Fruit fly (Drosophila melanogaster) whole organism, embryonic: ENCODE measurements around the gene aop.

Source experiments
- Abd-B ChIP-seq: fragments of 200-800 bp; sonication (Bioruptor generic); optimal IDR thresholded peaks from 2 replicates; lab custom pipeline; 2018; ENCODE audit warnings: missing biosample characterization, mild to moderate bottlenecking, missing genetic modification characterization, moderate library complexity
- Atf3 ChIP-seq: fragments of 200-800 bp; sonication (Bioruptor generic); optimal IDR thresholded peaks from 3 replicates; lab custom pipeline; 2016; ENCODE audit warnings: missing biosample characterization, missing genetic modification characterization
- CG10654 ChIP-seq: fragments of 200-800 bp; sonication (Bioruptor generic); optimal IDR thresholded peaks from 2 replicates; lab custom pipeline; 2016; ENCODE audit warnings: missing biosample characterization, missing genetic modification characterization
- CG11504 ChIP-seq: fragments of 200-800 bp; sonication (Bioruptor generic); optimal IDR thresholded peaks from 3 replicates; lab custom pipeline; 2019; ENCODE audit warnings: missing biosample characterization, mild to moderate bottlenecking, missing genetic modification characterization, moderate library complexity
- CG12236 ChIP-seq: fragments of 200-800 bp; sonication (Bioruptor generic); optimal IDR thresholded peaks from 2 replicates; lab custom pipeline; 2016; ENCODE audit warnings: missing biosample characterization, missing genetic modification characterization
- CG12769 ChIP-seq: fragments of 200-800 bp; sonication (Bioruptor generic); optimal IDR thresholded peaks from 2 replicates; lab custom pipeline; 2019; ENCODE audit warnings: missing biosample characterization, mild to moderate bottlenecking, missing genetic modification characterization, moderate library complexity
- CG13123 ChIP-seq: fragments of 200-800 bp; sonication (Bioruptor generic); optimal IDR thresholded peaks from 2 replicates; lab custom pipeline; 2016; ENCODE audit warnings: missing biosample characterization, missing genetic modification characterization
- CG13296 ChIP-seq: fragments of 200-800 bp; sonication (Bioruptor generic); optimal IDR thresholded peaks from 3 replicates; lab custom pipeline; 2018; ENCODE audit warnings: missing biosample characterization, mild to moderate bottlenecking, missing genetic modification characterization
- CG15601 ChIP-seq: fragments of 200-800 bp; sonication (Bioruptor generic); optimal IDR thresholded peaks from 3 replicates; lab custom pipeline; 2019; ENCODE audit warnings: missing biosample characterization, mild to moderate bottlenecking, missing genetic modification characterization, moderate library complexity
- CG1647 ChIP-seq: fragments of 200-800 bp; sonication (Bioruptor generic); optimal IDR thresholded peaks from 3 replicates; lab custom pipeline; 2016; ENCODE audit warnings: missing biosample characterization, missing genetic modification characterization
- CG18619 ChIP-seq: fragments of 200-800 bp; sonication (Bioruptor generic); optimal IDR thresholded peaks from 3 replicates; lab custom pipeline; 2017; ENCODE audit warnings: missing biosample characterization, mild to moderate bottlenecking, missing genetic modification characterization
- CG2712 ChIP-seq: fragments of 200-800 bp; optimal IDR thresholded peaks from 3 replicates; lab custom pipeline; 2019; ENCODE audit warnings: missing biosample characterization, mild to moderate bottlenecking, missing genetic modification characterization, moderate library complexity
- CG31388 ChIP-seq: fragments of 200-800 bp; sonication (Bioruptor generic); optimal IDR thresholded peaks from 2 replicates; lab custom pipeline; 2016; ENCODE audit warnings: missing biosample characterization, missing genetic modification characterization
- CG31441 ChIP-seq: fragments of 200-800 bp; sonication (Bioruptor generic); IDR thresholded peaks from 2 replicates; pipeline ENCODE4 v1.3.6; 2022; ENCODE audit warnings: missing biosample characterization, missing genetic modification characterization
- CG33213 ChIP-seq: fragments of 200-800 bp; sonication (Bioruptor generic); optimal IDR thresholded peaks from 3 replicates; lab custom pipeline; 2016; ENCODE audit warnings: missing biosample characterization, missing genetic modification characterization
- CG4404 ChIP-seq: fragments of 200-800 bp; sonication (Bioruptor generic); IDR thresholded peaks from 2 replicates; pipeline ENCODE4 v1.3.6; 2022; ENCODE audit warnings: missing biosample characterization, missing genetic modification characterization
- CG4707 ChIP-seq: fragments of 200-800 bp; sonication (Bioruptor generic); optimal IDR thresholded peaks from 2 replicates; lab custom pipeline; 2018; ENCODE audit warnings: missing biosample characterization, mild to moderate bottlenecking, missing genetic modification characterization, moderate library complexity
- CG6254 ChIP-seq: fragments of 200-800 bp; sonication (Bioruptor generic); optimal IDR thresholded peaks from 3 replicates; lab custom pipeline; 2017; ENCODE audit warnings: mild to moderate bottlenecking, missing biosample characterization, missing genetic modification reagents, missing genetic modification characterization
- CG8478 ChIP-seq: fragments of >200 bp; optimal IDR thresholded peaks from 2 replicates; lab custom pipeline; 2018
- CG8924 ChIP-seq: fragments of 200-800 bp; optimal IDR thresholded peaks from 3 replicates; lab custom pipeline; 2019; ENCODE audit warnings: missing biosample characterization, mild to moderate bottlenecking, missing genetic modification characterization, moderate library complexity
- CG9727 ChIP-seq: fragments of 200-800 bp; sonication (Bioruptor generic); optimal IDR thresholded peaks from 3 replicates; lab custom pipeline; 2017; ENCODE audit warnings: missing biosample characterization, mild to moderate bottlenecking, missing genetic modification characterization
- H15 ChIP-seq: fragments of 200-800 bp; sonication (Bioruptor generic); IDR thresholded peaks from 3 replicates; pipeline ENCODE4 v1.3.6; 2022; ENCODE audit warnings: missing biosample characterization, missing genetic modification characterization
- HmgZ ChIP-seq: fragments of 200-800 bp; sonication (Bioruptor generic); optimal IDR thresholded peaks from 2 replicates; lab custom pipeline; 2018; ENCODE audit warnings: missing biosample characterization, mild to moderate bottlenecking, missing genetic modification characterization
- Hr51 ChIP-seq, 2 experiments: fragments of 200-800 bp; sonication (Bioruptor generic); optimal IDR thresholded peaks; 2 replicates in 1 of 2; 3 replicates in 1 of 2; lab custom pipeline; 2016 to 2018; ENCODE audit warnings: missing biosample characterization in 2 of 2, missing genetic modification characterization in 2 of 2, mild to moderate bottlenecking in 1 of 2, moderate library complexity in 1 of 2
- NC2α ChIP-seq: fragments of 200-800 bp; sonication (Bioruptor generic); optimal IDR thresholded peaks from 2 replicates; lab custom pipeline; 2016; ENCODE audit warnings: missing biosample characterization, missing genetic modification characterization
- Neu2 ChIP-seq: fragments of 200-800 bp; sonication (Bioruptor generic); optimal IDR thresholded peaks from 3 replicates; lab custom pipeline; 2016; ENCODE audit warnings: missing biosample characterization, missing genetic modification characterization, borderline replicate concordance
- Oli ChIP-seq: fragments of 200-800 bp; sonication (Bioruptor generic); optimal IDR thresholded peaks from 2 replicates; lab custom pipeline; 2018; ENCODE audit warnings: missing biosample characterization, mild to moderate bottlenecking, missing genetic modification characterization, moderate library complexity
- Opbp ChIP-seq: fragments of 200-800 bp; sonication (Bioruptor generic); IDR thresholded peaks from 3 replicates; pipeline ENCODE4 v1.3.6; 2022; ENCODE audit warnings: missing biosample characterization, missing genetic modification characterization; ENCODE audit not compliant: partially characterized antibody
- Pdp1 ChIP-seq, 2 experiments: fragments of 200-800 bp; sonication (Bioruptor generic); optimal IDR thresholded peaks; 3 replicates each; lab custom pipeline; 2016; ENCODE audit warnings: missing biosample characterization in 2 of 2, missing genetic modification characterization in 2 of 2, mild to moderate bottlenecking in 1 of 2, moderate library complexity in 1 of 2
- Side ChIP-seq: fragments of 200-800 bp; sonication (Bioruptor generic); optimal IDR thresholded peaks from 2 replicates; lab custom pipeline; 2016; ENCODE audit warnings: missing biosample characterization, missing genetic modification characterization
- Spps ChIP-seq: fragments of 200-800 bp; sonication (Bioruptor generic); optimal IDR thresholded peaks from 2 replicates; lab custom pipeline; 2018; ENCODE audit warnings: missing biosample characterization, mild to moderate bottlenecking, missing genetic modification characterization
- Ssrp ChIP-seq: fragments of 200-800 bp; sonication (Bioruptor generic); optimal IDR thresholded peaks from 2 replicates; lab custom pipeline; 2018; ENCODE audit warnings: missing biosample characterization, mild to moderate bottlenecking, missing genetic modification characterization, moderate library complexity
- ab ChIP-seq: fragments of 200-800 bp; sonication (Bioruptor generic); optimal IDR thresholded peaks from 2 replicates; lab custom pipeline; 2016; ENCODE audit warnings: missing biosample characterization, missing genetic modification characterization
- ase ChIP-seq: fragments of 200-800 bp; sonication (Bioruptor generic); IDR thresholded peaks from 3 replicates; pipeline ENCODE4 v1.3.6; 2022; ENCODE audit warnings: missing biosample characterization, missing genetic modification characterization
- bsh ChIP-seq, 2 experiments: fragments of 200-800 bp; sonication (Bioruptor generic); optimal IDR thresholded peaks; 2 replicates each; lab custom pipeline; 2017 to 2018; ENCODE audit warnings: mild to moderate bottlenecking in 2 of 2, missing biosample characterization in 2 of 2, missing genetic modification characterization in 2 of 2, moderate library complexity in 1 of 2
- caup ChIP-seq: fragments of 200-800 bp; sonication (Bioruptor generic); optimal IDR thresholded peaks from 3 replicates; lab custom pipeline; 2017; ENCODE audit warnings: missing biosample characterization, mild to moderate bottlenecking, missing genetic modification characterization, moderate library complexity; ENCODE audit not compliant: severe bottlenecking
- croc ChIP-seq: fragments of 200-800 bp; sonication (Bioruptor generic); conservative IDR thresholded peaks from 3 replicates; pipeline ENCODE4 v1.3.6; 2022; ENCODE audit warnings: missing biosample characterization, missing genetic modification characterization
- dmrt11E ChIP-seq: fragments of 200-800 bp; sonication (Bioruptor generic); optimal IDR thresholded peaks from 3 replicates; lab custom pipeline; 2018; ENCODE audit warnings: missing biosample characterization, mild to moderate bottlenecking, missing genetic modification characterization, moderate library complexity
- esg ChIP-seq: fragments of 200-800 bp; sonication (Bioruptor generic); conservative IDR thresholded peaks from 2 replicates; pipeline ENCODE4 v1.3.6; 2022; ENCODE audit warnings: missing biosample characterization, missing genetic modification characterization
- eve ChIP-seq, 2 experiments: fragments of >200 bp; optimal IDR thresholded peaks; 2 replicates each; lab custom pipeline; 2017; ENCODE audit warnings: missing biosample characterization in 2 of 2, missing genetic modification characterization in 2 of 2
- fd96Cb ChIP-seq: fragments of 200-800 bp; sonication (Bioruptor generic); optimal IDR thresholded peaks from 2 replicates; lab custom pipeline; 2018; ENCODE audit warnings: missing biosample characterization, mild to moderate bottlenecking, missing genetic modification characterization, moderate library complexity
- grau ChIP-seq: fragments of 200-800 bp; optimal IDR thresholded peaks from 3 replicates; lab custom pipeline; 2019; ENCODE audit warnings: missing biosample characterization, mild to moderate bottlenecking, missing genetic modification characterization, moderate library complexity
- h ChIP-seq: fragments of >200 bp; optimal IDR thresholded peaks from 2 replicates; lab custom pipeline; 2017
- ind ChIP-seq: fragments of 200-800 bp; sonication (Bioruptor generic); optimal IDR thresholded peaks from 3 replicates; lab custom pipeline; 2016; ENCODE audit warnings: missing biosample characterization, missing genetic modification characterization
- repo ChIP-seq: fragments of 200-800 bp; sonication (Bioruptor generic); optimal IDR thresholded peaks from 2 replicates; lab custom pipeline; 2016; ENCODE audit warnings: missing biosample characterization, missing genetic modification characterization
- salm ChIP-seq: fragments of 200-800 bp; sonication (Bioruptor generic); optimal IDR thresholded peaks from 2 replicates; lab custom pipeline; 2018; ENCODE audit warnings: missing biosample characterization, mild to moderate bottlenecking, missing genetic modification characterization
- slp2 ChIP-seq: fragments of 200-800 bp; sonication (Bioruptor generic); optimal IDR thresholded peaks from 2 replicates; lab custom pipeline; 2016; ENCODE audit warnings: missing biosample characterization, missing genetic modification characterization
- sqz ChIP-seq: fragments of 200-800 bp; sonication (Bioruptor generic); optimal IDR thresholded peaks from 3 replicates; lab custom pipeline; 2018; ENCODE audit warnings: missing biosample characterization, mild to moderate bottlenecking, missing genetic modification characterization
- usp ChIP-seq: fragments of >200 bp; optimal IDR thresholded peaks from 2 replicates; lab custom pipeline; 2017; ENCODE audit warnings: missing biosample characterization, missing genetic modification characterization
- yki ChIP-seq: fragments of >200 bp; optimal IDR thresholded peaks from 3 replicates; lab custom pipeline; 2018
- zen ChIP-seq: fragments of 200-800 bp; sonication (Bioruptor generic); optimal IDR thresholded peaks from 3 replicates; lab custom pipeline; 2018; ENCODE audit warnings: missing biosample characterization, mild to moderate bottlenecking, missing genetic modification characterization, moderate library complexity

Gene aop

dm6 chr2L:2168184-2168893, 10.2 kb downstream of the aop start (continued):
- TF ChIP-seq Opbp (GFP tag; lab: Robert Waterston, UW), result no peak
- no peak for TF ChIP-seq repo (GFP tag; lab: Kevin White, UChicago)
- no peak for TF ChIP-seq Atf3 (GFP tag; lab: Kevin White, UChicago)
- TF ChIP-seq CG12769 (tag; lab: Kevin White, UChicago), result peak; percentile 52
- no peak for TF ChIP-seq Oli (tag; lab: Kevin White, UChicago)
- TF ChIP-seq Pdp1 (GFP tag; optimal IDR thresholded peaks at IDR 0.05; lab: Kevin White, UChicago), result peak in 1 of 2 experiments; percentile 65
- TF ChIP-seq CG13123, result no peak
- no peak for TF ChIP-seq CG18619 (GFP tag; lab: Kevin White, UChicago)
- TF ChIP-seq eve (GFP tag; optimal IDR thresholded peaks at IDR 0.05; lab: Kevin White, UChicago), result no peak
- no peak for TF ChIP-seq Side
- no peak for TF ChIP-seq CG12236
- TF ChIP-seq Spps (tag; lab: Kevin White, UChicago), result no peak
- TF ChIP-seq CG1647 (GFP tag; lab: Kevin White, UChicago), result no peak
- no peak for TF ChIP-seq CG33213
- TF ChIP-seq H15 (GFP tag; lab: Robert Waterston, UW), result no peak
- TF ChIP-seq caup, result peak; percentile 69
- TF ChIP-seq croc (GFP tag; lab: Robert Waterston, UW), result no peak
- TF ChIP-seq Ssrp (tag; lab: Kevin White, UChicago), result no peak
- TF ChIP-seq CG8924 (tag; lab: Kevin White, UChicago), result peak; percentile 34
- peak; percentile 7 for TF ChIP-seq CG11504 (tag; lab: Kevin White, UChicago)
- TF ChIP-seq sqz (GFP tag; lab: Kevin White, UChicago), result no peak
- TF ChIP-seq CG6254, result peak; percentile 49
- TF ChIP-seq bsh (GFP tag; optimal IDR thresholded peaks at IDR 0.05; lab: Kevin White, UChicago), result peak in 1 of 2 experiments; percentile 61
- TF ChIP-seq Hr51 (GFP tag; optimal IDR thresholded peaks at IDR 0.05; lab: Kevin White, UChicago), result no peak
- TF ChIP-seq CG13296 (GFP tag; lab: Kevin White, UChicago), result peak; percentile 67
- no peak for TF ChIP-seq Neu2 (GFP tag; lab: Kevin White, UChicago)
- TF ChIP-seq HmgZ (tag; lab: Kevin White, UChicago), result peak; percentile 24
- no peak for TF ChIP-seq ab (GFP tag; lab: Kevin White, UChicago)
- TF ChIP-seq ase (GFP tag; lab: Robert Waterston, UW), result no peak
- no peak for TF ChIP-seq CG31388 (GFP tag; lab: Kevin White, UChicago)
- no peak for TF ChIP-seq slp2 (GFP tag; lab: Kevin White, UChicago)
- no peak for TF ChIP-seq zen (tag; lab: Kevin White, UChicago)
- no peak for TF ChIP-seq yki
- TF ChIP-seq CG4404, result no peak
- TF ChIP-seq CG4707 (GFP tag; lab: Kevin White, UChicago), result peak; percentile 38
- TF ChIP-seq usp, result no peak
- TF ChIP-seq CG2712 (tag; lab: Kevin White, UChicago), result peak; percentile 13
- TF ChIP-seq NC2α (GFP tag; lab: Kevin White, UChicago), result no peak
- peak; percentile 38 for TF ChIP-seq CG9727 (GFP tag; lab: Kevin White, UChicago)
- peak; percentile 41 for TF ChIP-seq CG15601 (tag; lab: Kevin White, UChicago)
- no peak for TF ChIP-seq fd96Cb (tag; lab: Kevin White, UChicago)
- no peak for TF ChIP-seq CG31441 (GFP tag; lab: Robert Waterston, UW)
- no peak for TF ChIP-seq ind
- no peak for TF ChIP-seq CG10654 (GFP tag; lab: Kevin White, UChicago)
- no peak for TF ChIP-seq h
- peak; percentile 75 for TF ChIP-seq salm (tag; lab: Kevin White, UChicago)
- TF ChIP-seq Abd-B (GFP tag; lab: Kevin White, UChicago), result no peak
- no peak for TF ChIP-seq grau (tag; lab: Kevin White, UChicago)
- peak; percentile 10 for TF ChIP-seq dmrt11E (tag; lab: Kevin White, UChicago)
- no peak for TF ChIP-seq CG8478
- no peak for TF ChIP-seq esg (GFP tag; lab: Robert Waterston, UW)
